Worm (Caenorhabditis elegans) whole organism, young adult: ENCODE results near the gene C13F10.5.

Source experiments
- B0035.1 ChIP-seq: sonication (generic microtip); optimal IDR thresholded peaks from 2 replicates; lab custom pipeline; 2016; ENCODE audit warnings: missing genetic modification characterization, mild to moderate bottlenecking, missing compliant biosample characterization, missing genotype, missing genetic modification reagents
- C06A6.2 ChIP-seq: fragments of 200-800 bp; sonication (Bioruptor generic); conservative IDR thresholded peaks from 2 replicates; pipeline ENCODE4 v1.3.6; 2022; ENCODE audit warnings: missing genetic modification characterization, missing compliant biosample characterization
- C17E4.6 ChIP-seq: fragments of 200-800 bp; sonication (Bioruptor generic); IDR thresholded peaks from 2 replicates; pipeline ENCODE4 v1.3.6; 2022; ENCODE audit warnings: missing genetic modification reagents, missing genetic modification characterization, missing compliant biosample characterization
- D2030.7 ChIP-seq: fragments of 200-800 bp; sonication (Bioruptor generic); IDR thresholded peaks from 2 replicates; pipeline ENCODE4 v1.3.6; 2022; ENCODE audit warnings: missing genetic modification reagents, missing genetic modification characterization, missing compliant biosample characterization
- F10E7.11 ChIP-seq: sonication (generic microtip); optimal IDR thresholded peaks from 2 replicates; lab custom pipeline; 2017; ENCODE audit warnings: mild to moderate bottlenecking, missing genetic modification characterization, moderate library complexity, missing compliant biosample characterization
- F37B4.10 ChIP-seq: fragments of 200-800 bp; sonication (Bioruptor generic); IDR thresholded peaks from 2 replicates; pipeline ENCODE4 v1.3.6; 2022; ENCODE audit warnings: missing genetic modification characterization, missing compliant biosample characterization
- F39B2.1 ChIP-seq: fragments of 200-800 bp; sonication (Bioruptor generic); IDR thresholded peaks from 2 replicates; pipeline ENCODE4 v1.3.6; 2022; ENCODE audit warnings: missing genetic modification reagents, missing genetic modification characterization, missing compliant biosample characterization
- F52B5.7 ChIP-seq: sonication (generic microtip); optimal IDR thresholded peaks from 2 replicates; lab custom pipeline; 2016; ENCODE audit warnings: mild to moderate bottlenecking, missing genetic modification characterization, missing compliant biosample characterization
- F55B11.4 ChIP-seq: sonication (generic microtip); optimal IDR thresholded peaks from 2 replicates; lab custom pipeline; 2016; ENCODE audit warnings: missing compliant biosample characterization, missing genetic modification characterization, borderline replicate concordance; ENCODE audit not compliant: insufficient read depth
- F57C9.4 ChIP-seq: sonication (generic microtip); optimal IDR thresholded peaks from 2 replicates; lab custom pipeline; 2017; ENCODE audit warnings: mild to moderate bottlenecking, missing genetic modification characterization, missing compliant biosample characterization
- K11D2.4 ChIP-seq: fragments of 200-800 bp; sonication (Bioruptor generic); IDR thresholded peaks from 2 replicates; pipeline ENCODE4 v1.3.6; 2022; ENCODE audit warnings: missing genetic modification reagents, missing genetic modification characterization, missing compliant biosample characterization
- T07F8.4 ChIP-seq: sonication (generic microtip); optimal IDR thresholded peaks from 2 replicates; lab custom pipeline; 2016; ENCODE audit warnings: mild to moderate bottlenecking, missing genetic modification characterization, moderate library complexity, missing compliant biosample characterization
- Y53F4B.3 ChIP-seq: fragments of 200-800 bp; sonication (Bioruptor generic); IDR thresholded peaks from 2 replicates; pipeline ENCODE4 v1.3.6; 2022; ENCODE audit warnings: missing genetic modification reagents, missing genetic modification characterization, missing compliant biosample characterization
- Y67H2A.10 ChIP-seq: fragments of 200-800 bp; sonication (Bioruptor generic); conservative IDR thresholded peaks from 2 replicates; pipeline ENCODE4 v1.3.6; 2022; ENCODE audit warnings: missing genetic modification reagents, missing genetic modification characterization, missing compliant biosample characterization
- ama-1 ChIP-seq, 3 experiments: fragments of 150-350 bp in 1 of 3; sonication (generic microtip) in 2 of 3; optimal IDR thresholded peaks; 2 replicates each; lab custom pipeline; 2014 to 2018; ENCODE audit warnings: missing biosample characterization in 2 of 3, missing genetic modification characterization in 2 of 3, missing genetic modification reagents in 2 of 3
- aptf-3 ChIP-seq: fragments of 200-800 bp; sonication (Bioruptor generic); IDR thresholded peaks from 2 replicates; pipeline ENCODE4 v1.3.6; 2022; ENCODE audit warnings: missing genetic modification characterization, missing compliant biosample characterization
- cebp-1 ChIP-seq, 2 experiments: fragments of 200-800 bp in 1 of 2; sonication (Bioruptor generic) in 1 of 2; sonication (generic microtip) in 1 of 2; IDR thresholded peaks in 1 of 2; optimal IDR thresholded peaks in 1 of 2; 2 replicates each; pipeline versions ENCODE4 v1.3.6 to Lab custom; 2017 to 2022; ENCODE audit warnings: missing compliant biosample characterization in 2 of 2, missing genetic modification characterization in 2 of 2, mild to moderate bottlenecking in 1 of 2, missing genetic modification reagents in 1 of 2, moderate library complexity in 1 of 2
- ceh-100 ChIP-seq: fragments of 200-800 bp; sonication (Bioruptor generic); IDR thresholded peaks from 2 replicates; pipeline ENCODE4 v1.3.6; 2022; ENCODE audit warnings: missing genetic modification reagents, missing genetic modification characterization, missing compliant biosample characterization
- ceh-27 ChIP-seq: fragments of 200-800 bp; sonication (Bioruptor generic); optimal IDR thresholded peaks from 2 replicates; lab custom pipeline; 2018; ENCODE audit warnings: mild to moderate bottlenecking, missing genetic modification characterization, moderate library complexity, missing compliant biosample characterization
- ceh-40 ChIP-seq: fragments of 200-800 bp; sonication (Bioruptor generic); IDR thresholded peaks from 2 replicates; pipeline ENCODE4 v1.3.6; 2022; ENCODE audit warnings: missing genetic modification characterization, missing compliant biosample characterization
- ceh-79 ChIP-seq: sonication (generic microtip); optimal IDR thresholded peaks from 2 replicates; lab custom pipeline; 2017; ENCODE audit warnings: mild to moderate bottlenecking, missing genetic modification characterization, missing compliant biosample characterization
- ceh-91 ChIP-seq: fragments of 200-800 bp; sonication (Bioruptor generic); IDR thresholded peaks from 2 replicates; pipeline ENCODE4 v1.3.6; 2022; ENCODE audit warnings: missing genetic modification reagents, missing genetic modification characterization, missing compliant biosample characterization
- chd-7 ChIP-seq: sonication (generic microtip); optimal IDR thresholded peaks from 2 replicates; lab custom pipeline; 2016; ENCODE audit warnings: mild to moderate bottlenecking, missing genetic modification characterization, moderate library complexity, missing compliant biosample characterization
- die-1 ChIP-seq: sonication (generic microtip); optimal IDR thresholded peaks from 2 replicates; lab custom pipeline; 2016; ENCODE audit warnings: missing genotype, mild to moderate bottlenecking, missing genetic modification characterization, missing compliant biosample characterization
- dpff-1 ChIP-seq: sonication (generic microtip); optimal IDR thresholded peaks from 2 replicates; lab custom pipeline; 2017; ENCODE audit warnings: mild to moderate bottlenecking, missing genetic modification characterization, missing compliant biosample characterization
- egl-18 ChIP-seq: fragments of 200-800 bp; sonication (Bioruptor generic); IDR thresholded peaks from 2 replicates; pipeline ENCODE4 v1.3.6; 2022; ENCODE audit warnings: missing genetic modification reagents, missing genetic modification characterization, missing compliant biosample characterization
- fkh-3 ChIP-seq: sonication (generic microtip); optimal IDR thresholded peaks from 2 replicates; lab custom pipeline; 2016; ENCODE audit warnings: mild to moderate bottlenecking, missing genetic modification characterization, missing compliant biosample characterization
- gei-17 ChIP-seq: fragments of 200-800 bp; sonication (Bioruptor generic); optimal IDR thresholded peaks from 2 replicates; lab custom pipeline; 2018; ENCODE audit warnings: mild to moderate bottlenecking, missing genetic modification characterization, missing compliant biosample characterization
- hmg-20 ChIP-seq: fragments of 200-800 bp; sonication (Bioruptor generic); IDR thresholded peaks from 2 replicates; pipeline ENCODE4 v1.3.6; 2022; ENCODE audit warnings: missing genetic modification reagents, missing genetic modification characterization, missing compliant biosample characterization
- lsl-1 ChIP-seq: fragments of 200-800 bp; sonication (Bioruptor generic); optimal IDR thresholded peaks from 2 replicates; lab custom pipeline; 2018; ENCODE audit warnings: mild to moderate bottlenecking, missing genetic modification characterization, moderate library complexity, missing compliant biosample characterization
- lsy-27 ChIP-seq: sonication (generic microtip); optimal IDR thresholded peaks from 2 replicates; lab custom pipeline; 2017; ENCODE audit warnings: missing genetic modification characterization, mild to moderate bottlenecking, missing compliant biosample characterization, antibody characterized with exemption, missing genotype, borderline replicate concordance; ENCODE audit not compliant: insufficient read depth
- madf-10 ChIP-seq: sonication (generic microtip); optimal IDR thresholded peaks from 2 replicates; lab custom pipeline; 2016; ENCODE audit warnings: mild to moderate bottlenecking, missing genetic modification characterization, missing compliant biosample characterization
- nfya-1 ChIP-seq: sonication (generic microtip); optimal IDR thresholded peaks from 2 replicates; lab custom pipeline; 2017; ENCODE audit warnings: antibody characterized with exemption, missing compliant biosample characterization, missing genetic modification characterization, borderline replicate concordance; ENCODE audit not compliant: insufficient read depth
- nfya-2 ChIP-seq: fragments of 200-800 bp; sonication (Bioruptor generic); IDR thresholded peaks from 2 replicates; pipeline ENCODE4 v1.3.6; 2022; ENCODE audit warnings: missing genetic modification reagents, missing genetic modification characterization, missing compliant biosample characterization
- nhr-27 ChIP-seq: fragments of 200-800 bp; sonication (Bioruptor generic); optimal IDR thresholded peaks from 2 replicates; lab custom pipeline; 2018; ENCODE audit warnings: mild to moderate bottlenecking, missing genetic modification characterization, moderate library complexity, missing compliant biosample characterization
- nhr-80 ChIP-seq: sonication (generic microtip); optimal IDR thresholded peaks from 2 replicates; lab custom pipeline; 2016; ENCODE audit warnings: missing genetic modification characterization, missing compliant biosample characterization
- pha-4 ChIP-seq: fragments of 150-350 bp; sonication (generic microtip); optimal IDR thresholded peaks from 2 replicates; lab custom pipeline; 2014; ENCODE audit warnings: missing biosample characterization, missing genetic modification reagents, missing genetic modification characterization
- rcor-1 ChIP-seq: fragments of 200-800 bp; sonication (Bioruptor generic); IDR thresholded peaks from 2 replicates; pipeline ENCODE4 v1.3.6; 2022; ENCODE audit warnings: missing genetic modification reagents, missing genetic modification characterization, missing compliant biosample characterization
- sdz-38 ChIP-seq: sonication (generic microtip); optimal IDR thresholded peaks from 2 replicates; lab custom pipeline; 2016; ENCODE audit warnings: missing genotype, missing genetic modification characterization, missing compliant biosample characterization
- sea-2 ChIP-seq: fragments of 200-800 bp; sonication (Bioruptor generic); IDR thresholded peaks from 2 replicates; pipeline ENCODE4 v1.3.6; 2022; ENCODE audit warnings: missing genetic modification characterization, missing compliant biosample characterization
- snpc-1.3 ChIP-seq: sonication (generic microtip); optimal IDR thresholded peaks from 2 replicates; lab custom pipeline; 2017; ENCODE audit warnings: missing genetic modification characterization, mild to moderate bottlenecking, missing compliant biosample characterization, antibody characterized with exemption, moderate library complexity, missing genotype, missing genetic modification reagents; ENCODE audit not compliant: insufficient read depth
- sptf-2 ChIP-seq: fragments of 200-800 bp; sonication (Bioruptor generic); optimal IDR thresholded peaks from 2 replicates; lab custom pipeline; 2018; ENCODE audit warnings: mild to moderate bottlenecking, missing genetic modification characterization, missing compliant biosample characterization
- tbp1 ChIP-seq: fragments of 200-800 bp; sonication (Bioruptor generic); optimal IDR thresholded peaks from 2 replicates; lab custom pipeline; 2018; ENCODE audit warnings: mild to moderate bottlenecking, missing genetic modification characterization, missing compliant biosample characterization
- zfh-2 ChIP-seq: fragments of 200-800 bp; sonication (Bioruptor generic); conservative IDR thresholded peaks from 2 replicates; pipeline ENCODE4 v1.3.6; 2022; ENCODE audit warnings: missing genetic modification reagents, missing genetic modification characterization, missing compliant biosample characterization
- ztf-18 ChIP-seq: sonication (generic microtip); optimal IDR thresholded peaks from 2 replicates; lab custom pipeline; 2016; ENCODE audit warnings: missing genotype, mild to moderate bottlenecking, missing genetic modification characterization, missing compliant biosample characterization
- ztf-22 ChIP-seq: fragments of 200-800 bp; sonication (Bioruptor generic); optimal IDR thresholded peaks from 2 replicates; lab custom pipeline; 2018; ENCODE audit warnings: mild to moderate bottlenecking, missing genetic modification characterization, moderate library complexity, missing compliant biosample characterization
- ztf-25 ChIP-seq: fragments of 200-800 bp; sonication (Bioruptor generic); IDR thresholded peaks from 2 replicates; pipeline ENCODE4 v1.3.6; 2022; ENCODE audit warnings: missing genetic modification reagents, missing genetic modification characterization, missing compliant biosample characterization

The C13F10.5 gene

DNA sequence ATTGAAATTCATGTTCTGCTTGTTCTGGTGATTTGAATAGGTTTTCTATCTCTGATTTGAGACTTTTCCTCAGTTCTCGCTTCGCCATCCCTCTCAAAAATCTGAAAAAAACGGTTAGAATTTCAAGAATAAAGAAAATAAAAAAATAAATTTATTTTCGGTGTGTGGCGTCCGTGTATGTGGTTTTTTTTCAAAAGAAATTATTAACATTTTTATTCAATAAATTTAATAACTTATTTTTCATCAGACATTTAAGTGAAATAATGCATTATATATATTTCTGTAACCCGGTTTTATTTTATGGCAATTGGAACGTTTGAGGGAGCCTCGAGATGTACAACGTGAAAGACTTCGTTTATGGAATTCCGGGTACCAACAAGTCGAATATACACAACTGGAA is 15.8 kb upstream of the C13F10.5 start, which contains the start of gene C05C8.5:
TSS of gene C05C8.5 (minus strand) at position 101 of the 400 bp plus-strand sequence.
- TF ChIP-seq fkh-3 (tag; lab: Kevin White, UChicago) (no peak), ceh-91 (GFP tag; lab: Robert Waterston, UW) (no peak), sdz-38 (no peak), lsl-1 (no peak), nfya-1 (no peak), Y67H2A.10 (no peak), nfya-2 (no peak), F10E7.11 (no peak), B0035.1 (tag; lab: Kevin White, UChicago) (no peak), tbp1 (GFP tag; lab: Kevin White, UChicago) (no peak), F52B5.7 (tag; lab: Kevin White, UChicago) (no peak), cebp-1 (GFP tag; IDR thresholded peaks at IDR 0.05; lab: Robert Waterston, UW) (no peak), cebp-1 (tag; optimal IDR thresholded peaks at IDR 0.05; lab: Kevin White, UChicago) (no peak), ceh-100 (GFP tag; lab: Robert Waterston, UW) (no peak), F37B4.10 (GFP tag; lab: Robert Waterston, UW) (no peak), snpc-1.3 (tag; lab: Kevin White, UChicago) (no peak), sea-2 (GFP tag; lab: Robert Waterston, UW) (no peak), ztf-18 (no peak), pha-4 (no peak), C17E4.6 (GFP tag; lab: Robert Waterston, UW) (no peak)

DNA sequence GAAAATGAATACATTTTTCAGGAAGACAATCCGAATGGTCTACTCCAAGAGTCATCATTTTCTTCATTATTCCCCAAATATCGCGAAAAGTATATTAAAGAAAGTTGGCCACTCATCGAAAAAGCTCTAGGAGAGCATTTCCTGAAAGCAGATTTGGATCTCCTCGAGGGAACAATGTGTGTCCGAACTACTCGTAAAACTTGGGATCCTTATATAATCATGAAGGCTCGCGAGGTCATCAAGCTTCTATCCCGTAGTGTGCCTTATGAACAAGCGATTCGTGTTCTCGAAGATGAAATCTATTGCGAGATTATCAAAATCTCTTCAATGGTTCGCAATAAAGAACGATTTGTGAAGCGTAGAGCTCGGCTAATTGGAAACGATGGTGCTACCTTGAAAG is 12.6 kb upstream of the C13F10.5 start:
- TF ChIP-seq dpff-1 (tag; lab: Kevin White, UChicago) (no peak), zfh-2 (no peak), ceh-27 (no peak), lsy-27 (no peak), rcor-1 (GFP tag; lab: Robert Waterston, UW) (no peak), T07F8.4 (tag; lab: Kevin White, UChicago) (no peak), ceh-79 (no peak), ceh-40 (GFP tag; lab: Robert Waterston, UW) (no peak), B0035.1 (tag; lab: Kevin White, UChicago) (no peak), egl-18 (GFP tag; lab: Robert Waterston, UW) (no peak), die-1 (no peak), F57C9.4 (tag; lab: Kevin White, UChicago) (no peak), gei-17 (GFP tag; lab: Kevin White, UChicago) (no peak), madf-10 (tag; lab: Kevin White, UChicago) (no peak)

DNA sequence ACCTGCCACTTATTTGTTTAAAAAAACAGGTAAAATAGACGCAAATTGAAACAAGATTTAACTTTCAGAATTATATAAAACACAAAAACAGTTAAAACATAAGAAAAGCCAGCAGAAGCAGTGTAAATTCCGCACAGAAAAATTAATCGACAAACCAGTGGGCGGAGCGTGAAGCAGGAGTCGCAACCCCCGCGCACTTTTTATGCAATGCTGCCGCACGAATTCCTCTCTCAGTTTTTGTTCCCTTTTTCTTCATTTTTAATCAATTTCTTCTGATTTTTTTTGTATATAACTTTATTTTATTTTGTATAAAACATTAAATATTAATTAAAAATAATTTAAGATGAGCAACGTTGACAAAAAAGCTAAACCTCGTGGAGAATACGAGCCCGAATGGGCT is 12.0 kb upstream of the C13F10.5 start, which contains the start of the genes gei-6 and krr-1:
TSS of gene gei-6 (minus strand) at position 2 of the 400 bp plus-strand sequence.
TSS of gene krr-1 (plus strand) at position 344 of the 400 bp plus-strand sequence.
- no peak for TF ChIP-seq F39B2.1 (GFP tag; lab: Robert Waterston, UW)
- TF ChIP-seq nhr-27 (tag; lab: Kevin White, UChicago) = no peak
- TF ChIP-seq Y53F4B.3 (GFP tag; lab: Robert Waterston, UW) = no peak
- TF ChIP-seq chd-7 (tag; lab: Kevin White, UChicago) = no peak
- no peak for TF ChIP-seq pha-4
- no peak for TF ChIP-seq rcor-1 (GFP tag; lab: Robert Waterston, UW)
- TF ChIP-seq C06A6.2 = no peak
- TF ChIP-seq F55B11.4 (tag; lab: Kevin White, UChicago) = no peak
- no peak for TF ChIP-seq ceh-79
- TF ChIP-seq egl-18 (GFP tag; lab: Robert Waterston, UW) = no peak
- no peak for TF ChIP-seq D2030.7
- no peak for TF ChIP-seq sptf-2 (GFP tag; lab: Kevin White, UChicago)
- TF ChIP-seq nhr-80 (tag; lab: Kevin White, UChicago) = no peak
- TF ChIP-seq ztf-25 = no peak
- no peak for TF ChIP-seq hmg-20 (GFP tag; lab: Robert Waterston, UW)
- TF ChIP-seq ztf-22 (GFP tag; lab: Kevin White, UChicago) = no peak
- TF ChIP-seq aptf-3 (GFP tag; lab: Robert Waterston, UW) = no peak
- TF ChIP-seq K11D2.4 (GFP tag; lab: Robert Waterston, UW) = no peak
- no peak for TF ChIP-seq ama-1 (optimal IDR thresholded peaks at IDR 0.05; lab: Kevin White, UChicago)
- no peak for TF ChIP-seq ama-1 (GFP tag; optimal IDR thresholded peaks at IDR 0.05; lab: Kevin White, UChicago)
- TF ChIP-seq sea-2 (GFP tag; lab: Robert Waterston, UW) = no peak
- TF ChIP-seq ztf-18 = no peak
